Fruit fly (Drosophila melanogaster): Measurements from ENCODE around the gene Hgsnat.

DNA sequence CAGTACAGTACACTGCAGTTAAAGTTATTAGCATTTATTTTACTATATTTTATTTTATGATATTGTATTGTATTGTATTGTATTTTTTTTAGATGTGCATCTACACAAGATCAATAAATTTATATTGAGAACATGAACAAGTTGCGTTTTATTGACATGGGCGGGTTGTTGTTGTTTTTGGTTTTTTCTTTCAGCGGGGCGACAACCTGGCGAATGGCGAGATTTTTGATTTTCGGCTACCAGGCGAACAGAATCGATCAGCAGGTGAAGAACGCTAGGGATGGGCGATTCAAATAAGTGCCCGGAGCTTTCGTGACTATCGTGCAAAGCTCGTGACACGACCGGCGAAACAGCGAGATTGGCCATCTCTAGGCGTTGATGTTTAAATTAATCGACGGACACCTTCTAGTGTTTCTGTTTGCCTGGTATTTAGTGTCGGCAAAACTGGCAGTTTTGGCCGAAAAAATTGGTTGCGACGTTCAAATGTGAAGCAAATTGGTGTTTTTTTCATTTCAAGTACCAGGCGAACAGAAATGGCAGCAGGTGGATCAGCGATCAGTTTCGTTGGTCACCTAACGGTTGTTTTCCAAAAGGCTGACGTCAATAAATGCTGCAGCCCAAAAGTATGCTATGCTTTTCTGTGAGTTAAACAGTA is 37.4 kb downstream of the Hgsnat start:
- TF ChIP-seq CG10348 (GFP tag; IDR thresholded peaks at IDR 0.05) (no peak), rn (GFP tag; IDR thresholded peaks at IDR 0.05) (no peak), CG8159 (tag; optimal IDR thresholded peaks at IDR 0.05) (no peak), CG14655 (GFP tag; optimal IDR thresholded peaks at IDR 0.05) (no peak)
